Fruit fly (Drosophila melanogaster) whole organism, embryonic: ENCODE measurements around the gene CG4820.
A peak's percentile ranks its signal among the peaks of the same experiment; 100 is the strongest.

ENCODE experiments used
- Abd-B ChIP-seq: fragments of 200-800 bp; sonication (Bioruptor generic); optimal IDR thresholded peaks from 2 replicates; lab custom pipeline; 2018; ENCODE audit warnings: missing biosample characterization, mild to moderate bottlenecking, missing genetic modification characterization, moderate library complexity
- B-H2 ChIP-seq: fragments of 200-800 bp; sonication (Bioruptor generic); optimal IDR thresholded peaks from 2 replicates; lab custom pipeline; 2018; ENCODE audit warnings: missing biosample characterization, mild to moderate bottlenecking, missing genetic modification characterization
- Blimp-1 ChIP-seq: fragments of 200-800 bp; sonication (Bioruptor generic); optimal IDR thresholded peaks from 3 replicates; lab custom pipeline; 2018; ENCODE audit warnings: missing biosample characterization, missing genetic modification characterization, mild to moderate bottlenecking, moderate library complexity, missing genetic modification reagents
- Bteb2 ChIP-seq: fragments of 200-800 bp; sonication (Bioruptor generic); optimal IDR thresholded peaks from 2 replicates; lab custom pipeline; 2016; ENCODE audit warnings: missing biosample characterization, missing genetic modification characterization
- CG10274 ChIP-seq: fragments of 200-800 bp; sonication (Bioruptor generic); optimal IDR thresholded peaks from 3 replicates; lab custom pipeline; 2017; ENCODE audit warnings: missing biosample characterization, mild to moderate bottlenecking, missing genetic modification characterization
- CG10543 ChIP-seq: fragments of 200-800 bp; sonication (Bioruptor generic); optimal IDR thresholded peaks from 3 replicates; lab custom pipeline; 2017; ENCODE audit warnings: missing biosample characterization, mild to moderate bottlenecking, missing genetic modification characterization, moderate library complexity
- CG10654 ChIP-seq: fragments of 200-800 bp; sonication (Bioruptor generic); optimal IDR thresholded peaks from 2 replicates; lab custom pipeline; 2016; ENCODE audit warnings: missing biosample characterization, missing genetic modification characterization
- CG11093 ChIP-seq: fragments of 200-800 bp; sonication (Bioruptor generic); IDR thresholded peaks from 3 replicates; pipeline ENCODE4 v1.3.6; 2022; ENCODE audit warnings: missing biosample characterization, missing genetic modification characterization
- CG11504 ChIP-seq: fragments of 200-800 bp; sonication (Bioruptor generic); optimal IDR thresholded peaks from 3 replicates; lab custom pipeline; 2019; ENCODE audit warnings: missing biosample characterization, mild to moderate bottlenecking, missing genetic modification characterization, moderate library complexity
- CG11560 ChIP-seq: fragments of 200-800 bp; sonication (Bioruptor generic); IDR thresholded peaks from 3 replicates; pipeline ENCODE4 v1.3.6; 2022; ENCODE audit warnings: missing biosample characterization, missing genetic modification characterization
- CG15696 ChIP-seq: fragments of 200-800 bp; sonication (Bioruptor generic); optimal IDR thresholded peaks from 2 replicates; lab custom pipeline; 2019; ENCODE audit warnings: missing biosample characterization, mild to moderate bottlenecking, missing genetic modification characterization, moderate library complexity
- CG1603 ChIP-seq: fragments of 200-800 bp; sonication (Bioruptor generic); optimal IDR thresholded peaks from 2 replicates; lab custom pipeline; 2019; ENCODE audit warnings: missing biosample characterization, mild to moderate bottlenecking, missing genetic modification characterization, moderate library complexity
- CG16779 ChIP-seq: fragments of 200-800 bp; sonication (Bioruptor generic); IDR thresholded peaks from 2 replicates; pipeline ENCODE4 v1.3.6; 2022; ENCODE audit warnings: missing biosample characterization, missing genetic modification characterization
- CG17328 ChIP-seq: fragments of 200-800 bp; sonication (Bioruptor generic); IDR thresholded peaks from 2 replicates; pipeline ENCODE4 v1.3.6; 2022; ENCODE audit warnings: missing biosample characterization, missing genetic modification characterization
- CG1792 ChIP-seq: fragments of 200-800 bp; sonication (Bioruptor generic); optimal IDR thresholded peaks from 2 replicates; lab custom pipeline; 2016; ENCODE audit warnings: missing biosample characterization, missing genetic modification characterization
- CG18599 ChIP-seq: fragments of 200-800 bp; sonication (Bioruptor generic); optimal IDR thresholded peaks from 3 replicates; lab custom pipeline; 2017; ENCODE audit warnings: missing biosample characterization, missing genetic modification characterization, mild to moderate bottlenecking, moderate library complexity, missing genetic modification reagents
- CG2120 ChIP-seq: fragments of 200-800 bp; sonication (Bioruptor generic); optimal IDR thresholded peaks from 3 replicates; lab custom pipeline; 2016; ENCODE audit warnings: missing biosample characterization, missing genetic modification characterization
- CG7987 ChIP-seq: fragments of 200-800 bp; sonication (Bioruptor generic); optimal IDR thresholded peaks from 2 replicates; lab custom pipeline; 2018; ENCODE audit warnings: missing biosample characterization, mild to moderate bottlenecking, missing genetic modification characterization, moderate library complexity
- D19A ChIP-seq: fragments of 200-800 bp; optimal IDR thresholded peaks from 3 replicates; lab custom pipeline; 2019; ENCODE audit warnings: missing biosample characterization, mild to moderate bottlenecking, missing genetic modification characterization, moderate library complexity
- Dad ChIP-seq: fragments of 200-800 bp; sonication (Bioruptor generic); optimal IDR thresholded peaks from 3 replicates; lab custom pipeline; 2016; ENCODE audit warnings: missing biosample characterization, missing genetic modification characterization
- Deaf1 ChIP-seq: fragments of 200-800 bp; optimal IDR thresholded peaks from 3 replicates; lab custom pipeline; 2019; ENCODE audit warnings: missing biosample characterization, mild to moderate bottlenecking, missing genetic modification characterization, moderate library complexity
- Ets97D ChIP-seq: fragments of 200-800 bp; sonication (Bioruptor generic); optimal IDR thresholded peaks from 3 replicates; lab custom pipeline; 2016; ENCODE audit warnings: missing biosample characterization, missing genetic modification characterization
- Fer3 ChIP-seq: fragments of 200-800 bp; sonication (Bioruptor generic); optimal IDR thresholded peaks from 2 replicates; lab custom pipeline; 2018; ENCODE audit warnings: missing biosample characterization, mild to moderate bottlenecking, missing genetic modification characterization, moderate library complexity
- Gug ChIP-seq: fragments of 200-800 bp; sonication (Bioruptor generic); IDR thresholded peaks from 4 replicates; pipeline ENCODE4 v1.3.6; 2022; ENCODE audit warnings: missing biosample characterization, missing genetic modification characterization
- Hmx ChIP-seq: fragments of 200-800 bp; sonication (Bioruptor generic); optimal IDR thresholded peaks from 2 replicates; lab custom pipeline; 2016; ENCODE audit warnings: missing biosample characterization, missing genetic modification characterization
- Oli ChIP-seq: fragments of 200-800 bp; sonication (Bioruptor generic); optimal IDR thresholded peaks from 2 replicates; lab custom pipeline; 2018; ENCODE audit warnings: missing biosample characterization, mild to moderate bottlenecking, missing genetic modification characterization, moderate library complexity
- Six4 ChIP-seq: fragments of 200-800 bp; sonication (Bioruptor generic); optimal IDR thresholded peaks from 2 replicates; lab custom pipeline; 2016; ENCODE audit warnings: missing biosample characterization, missing genetic modification characterization
- Stat92E ChIP-seq, 3 experiments: fragments of >200 bp in 2 of 3; fragments of 200-800 bp in 1 of 3; sonication (Bioruptor generic) in 1 of 3; optimal IDR thresholded peaks; 2 replicates each; lab custom pipeline; 2017 to 2019; ENCODE audit warnings: missing biosample characterization in 3 of 3, missing genetic modification characterization in 3 of 3, mild to moderate bottlenecking in 1 of 3, moderate library complexity in 1 of 3
- ato ChIP-seq: fragments of 200-800 bp; sonication (Bioruptor generic); IDR thresholded peaks from 2 replicates; pipeline ENCODE4 v1.3.6; 2022; ENCODE audit warnings: missing biosample characterization, missing genetic modification characterization; ENCODE audit not compliant: partially characterized antibody
- br ChIP-seq: fragments of >200 bp; optimal IDR thresholded peaks from 2 replicates; lab custom pipeline; 2017
- btn ChIP-seq: fragments of 200-800 bp; sonication (Bioruptor generic); optimal IDR thresholded peaks from 2 replicates; lab custom pipeline; 2016; ENCODE audit warnings: missing biosample characterization, missing genetic modification characterization
- crc ChIP-seq: fragments of 200-800 bp; sonication (Bioruptor generic); optimal IDR thresholded peaks from 2 replicates; lab custom pipeline; 2016; ENCODE audit warnings: missing biosample characterization, missing genetic modification characterization
- crol ChIP-seq: fragments of 200-800 bp; sonication (Bioruptor generic); IDR thresholded peaks from 2 replicates; pipeline ENCODE4 v1.3.6; 2022; ENCODE audit warnings: missing biosample characterization, missing genetic modification characterization
- dysf ChIP-seq: fragments of 200-800 bp; sonication (Bioruptor generic); IDR thresholded peaks from 3 replicates; pipeline ENCODE4 v1.3.6; 2022; ENCODE audit warnings: missing biosample characterization, missing genetic modification characterization
- gfzf ChIP-seq: fragments of 200-800 bp; sonication (Bioruptor generic); optimal IDR thresholded peaks from 2 replicates; lab custom pipeline; 2016; ENCODE audit warnings: missing biosample characterization, mild to moderate bottlenecking, missing genetic modification characterization, moderate library complexity
- inv ChIP-seq: fragments of 200-800 bp; sonication (Bioruptor generic); IDR thresholded peaks from 2 replicates; pipeline ENCODE4 v1.3.6; 2022; ENCODE audit warnings: missing biosample characterization, missing genetic modification characterization; ENCODE audit not compliant: partially characterized antibody
- lmd ChIP-seq: fragments of 200-800 bp; sonication (Bioruptor generic); IDR thresholded peaks from 2 replicates; pipeline ENCODE4 v1.3.6; 2022; ENCODE audit warnings: missing biosample characterization, missing genetic modification characterization
- lov ChIP-seq, 2 experiments: fragments of 200-800 bp in 1 of 2; fragments of >200 bp in 1 of 2; sonication (Bioruptor generic) in 1 of 2; IDR thresholded peaks in 1 of 2; optimal IDR thresholded peaks in 1 of 2; 2 replicates in 1 of 2; 3 replicates in 1 of 2; pipeline versions ENCODE4 v1.3.6 to Lab custom; 2017 to 2022; ENCODE audit warnings: missing biosample characterization in 1 of 2, missing genetic modification characterization in 1 of 2
- nau ChIP-seq: fragments of 200-800 bp; sonication (Bioruptor generic); optimal IDR thresholded peaks from 3 replicates; lab custom pipeline; 2017; ENCODE audit warnings: missing biosample characterization, mild to moderate bottlenecking, missing genetic modification characterization, missing genetic modification reagents
- oc ChIP-seq: fragments of 200-800 bp; sonication (Bioruptor generic); optimal IDR thresholded peaks from 2 replicates; lab custom pipeline; 2018; ENCODE audit warnings: missing biosample characterization, mild to moderate bottlenecking, missing genetic modification characterization, moderate library complexity
- peb ChIP-seq: fragments of 200-800 bp; sonication (Bioruptor generic); IDR thresholded peaks from 2 replicates; pipeline ENCODE4 v1.3.6; 2022; ENCODE audit warnings: missing biosample characterization, missing genetic modification characterization
- phol ChIP-seq: fragments of 200-800 bp; sonication (Bioruptor generic); optimal IDR thresholded peaks from 3 replicates; lab custom pipeline; 2018; ENCODE audit warnings: missing biosample characterization, mild to moderate bottlenecking, missing genetic modification characterization, moderate library complexity
- run ChIP-seq: fragments of 200-800 bp; sonication (Bioruptor generic); optimal IDR thresholded peaks from 3 replicates; lab custom pipeline; 2018; ENCODE audit warnings: missing biosample characterization, mild to moderate bottlenecking, missing genetic modification characterization
- sd ChIP-seq: fragments of 200-800 bp; sonication (Bioruptor generic); optimal IDR thresholded peaks from 3 replicates; lab custom pipeline; 2018; ENCODE audit warnings: missing biosample characterization, mild to moderate bottlenecking, missing genetic modification characterization, moderate library complexity
- seq ChIP-seq: fragments of 200-800 bp; sonication (Bioruptor generic); IDR thresholded peaks from 2 replicates; pipeline ENCODE4 v1.3.6; 2022; ENCODE audit warnings: missing biosample characterization, missing genetic modification characterization
- sima ChIP-seq: fragments of 200-800 bp; sonication (Bioruptor generic); optimal IDR thresholded peaks from 2 replicates; lab custom pipeline; 2016; ENCODE audit warnings: missing biosample characterization, missing genetic modification characterization
- stc ChIP-seq: fragments of 200-800 bp; sonication (Bioruptor generic); IDR thresholded peaks from 2 replicates; pipeline ENCODE4 v1.3.6; 2022; ENCODE audit warnings: missing biosample characterization, missing genetic modification characterization
- vvl ChIP-seq: fragments of 200-800 bp; sonication (Bioruptor generic); IDR thresholded peaks from 2 replicates; pipeline ENCODE4 v1.3.6; 2022; ENCODE audit warnings: missing biosample characterization, missing genetic modification characterization
- z ChIP-seq: fragments of 200-800 bp; sonication (Bioruptor generic); IDR thresholded peaks from 3 replicates; pipeline ENCODE4 v1.3.6; 2022; ENCODE audit warnings: missing biosample characterization, missing genetic modification characterization

Gene CG4820

dm6 chr3R:11216156-11216630, at the start of gene CG4820, which contains the start of gene RpS25 (continued):
- TF ChIP-seq Deaf1 (tag; lab: Kevin White, UChicago) (peak; percentile 58), lmd (GFP tag; lab: Robert Waterston, UW) (peak; percentile 72), CG10274 (GFP tag; lab: Kevin White, UChicago) (peak; percentile 88), sd (tag; lab: Kevin White, UChicago) (peak; percentile 57), CG1792 (peak; percentile 84), stc (GFP tag; lab: Robert Waterston, UW) (peak; percentile 79), CG2120 (GFP tag; lab: Kevin White, UChicago) (peak; percentile 78), phol (tag; lab: Kevin White, UChicago) (peak; percentile 100), Ets97D (GFP tag; lab: Kevin White, UChicago) (peak; percentile 100), crol (GFP tag; lab: Robert Waterston, UW) (peak; percentile 49), br (lab: Kevin White, UChicago) (no peak), CG10543 (peak; percentile 97), Blimp-1 (GFP tag; lab: Kevin White, UChicago) (peak; percentile 73), CG1603 (tag; lab: Kevin White, UChicago) (peak; percentile 97), CG16779 (GFP tag; lab: Robert Waterston, UW) (peak; percentile 79), gfzf (GFP tag; lab: Kevin White, UChicago) (peak; percentile 97), sima (GFP tag; lab: Kevin White, UChicago) (peak; percentile 73), seq (GFP tag; lab: Robert Waterston, UW) (peak; percentile 77; the same call in 1 of the 2 replicates), z (0 out of 3 replicates have a peak, but pooled peaks have one; percentile 54), D19A (tag; lab: Kevin White, UChicago) (peak; percentile 65), Stat92E (GFP tag; optimal IDR thresholded peaks at IDR 0.05; lab: Kevin White, UChicago) (peak in 1 of 3 experiments; percentile 66), Oli (tag; lab: Kevin White, UChicago) (peak; percentile 82), peb (peak; percentile 54; the same call in 1 of the 2 replicates), crc (GFP tag; lab: Kevin White, UChicago) (peak; percentile 88), Gug (GFP tag; lab: Robert Waterston, UW) (peak; percentile 38; the same call in 2 of the 4 replicates), Hmx (peak; percentile 25), Six4 (GFP tag; lab: Kevin White, UChicago) (peak; percentile 71), B-H2 (GFP tag; lab: Kevin White, UChicago) (peak; percentile 94), Fer3 (peak; percentile 91), CG7987 (GFP tag; lab: Kevin White, UChicago) (peak; percentile 98), CG10654 (peak; percentile 90), vvl (GFP tag; lab: Robert Waterston, UW) (peak; percentile 91), lov (optimal IDR thresholded peaks at IDR 0.05; lab: Kevin White, UChicago) (no peak), lov (GFP tag; IDR thresholded peaks at IDR 0.05; lab: Robert Waterston, UW) (peak; percentile 89), CG11504 (peak; percentile 84), ato (peak; percentile 64), Dad (GFP tag; lab: Kevin White, UChicago) (peak; percentile 93), oc (tag; lab: Kevin White, UChicago) (peak; percentile 63), CG11560 (peak; percentile 54; the same call in 2 of the 3 replicates), Abd-B (GFP tag; lab: Kevin White, UChicago) (peak; percentile 70), inv (GFP tag; lab: Robert Waterston, UW) (peak; percentile 78), btn (peak; percentile 88), run (tag; lab: Kevin White, UChicago) (peak; percentile 84), nau (GFP tag; lab: Kevin White, UChicago) (peak; percentile 95), CG15696 (tag; lab: Kevin White, UChicago) (peak; percentile 66), CG11093 (GFP tag; lab: Robert Waterston, UW) (0 out of 3 replicates have a peak, but pooled peaks have one; percentile 42), CG18599 (peak; percentile 90), dysf (peak; percentile 86), Bteb2 (peak; percentile 87), CG17328 (GFP tag; lab: Robert Waterston, UW) (peak; percentile 87)
